Fruit fly (Drosophila melanogaster) whole organism, wandering third instar larva: ENCODE data around the gene CG13606.

Experiments used
- Abd-B ChIP-seq: fragments of >200 bp; optimal IDR thresholded peaks from 2 replicates; lab custom pipeline; 2017; ENCODE audit warnings: missing biosample characterization, missing genetic modification characterization
- CG32264 ChIP-seq: fragments of 200-800 bp; sonication (Bioruptor generic); optimal IDR thresholded peaks from 2 replicates; lab custom pipeline; 2016; ENCODE audit warnings: missing biosample characterization, missing genetic modification characterization
- CG9705 ChIP-seq: fragments of 200-800 bp; sonication (Bioruptor generic); optimal IDR thresholded peaks from 2 replicates; lab custom pipeline; 2018; ENCODE audit warnings: missing biosample characterization, mild to moderate bottlenecking, missing genetic modification characterization
- CrebA ChIP-seq: fragments of 200-800 bp; sonication (Bioruptor generic); optimal IDR thresholded peaks from 2 replicates; lab custom pipeline; 2016; ENCODE audit warnings: missing biosample characterization, mild to moderate bottlenecking, missing genetic modification characterization, borderline replicate concordance
- Dfd ChIP-seq: fragments of >200 bp; optimal IDR thresholded peaks from 2 replicates; lab custom pipeline; 2017; ENCODE audit warnings: missing biosample characterization, missing genetic modification characterization
- GATAd ChIP-seq: sonication (Bioruptor generic); optimal IDR thresholded peaks from 2 replicates; lab custom pipeline; 2016; ENCODE audit warnings: missing biosample characterization, missing genetic modification characterization
- HLH106 ChIP-seq: fragments of 200-800 bp; optimal IDR thresholded peaks from 3 replicates; lab custom pipeline; 2019; ENCODE audit warnings: missing biosample characterization, mild to moderate bottlenecking, missing genetic modification characterization, moderate library complexity
- Hr78 ChIP-seq: fragments of >200 bp; optimal IDR thresholded peaks from 2 replicates; lab custom pipeline; 2017; ENCODE audit warnings: missing biosample characterization, missing genetic modification characterization
- Hr83 ChIP-seq: fragments of 200-300 bp; sonication (Bioruptor generic); optimal IDR thresholded peaks from 2 replicates; lab custom pipeline; 2016; ENCODE audit warnings: missing biosample characterization, mild to moderate bottlenecking, missing genetic modification characterization, moderate library complexity; ENCODE audit not compliant: poor library complexity, severe bottlenecking
- Jra ChIP-seq: sonication (Bioruptor generic); optimal IDR thresholded peaks from 2 replicates; lab custom pipeline; 2016; ENCODE audit warnings: missing biosample characterization, missing genetic modification characterization
- Myc ChIP-seq: fragments of >200 bp; optimal IDR thresholded peaks from 2 replicates; lab custom pipeline; 2017
- N ChIP-seq: fragments of >200 bp; optimal IDR thresholded peaks from 2 replicates; lab custom pipeline; 2018; ENCODE audit warnings: missing biosample characterization, missing external identifiers, missing genetic modification characterization
- OdsH ChIP-seq: fragments of 200-800 bp; sonication (Bioruptor generic); optimal IDR thresholded peaks from 2 replicates; lab custom pipeline; 2016; ENCODE audit warnings: missing biosample characterization, mild to moderate bottlenecking, missing genetic modification characterization
- Rel ChIP-seq, 2 experiments: fragments of 200-800 bp; sonication (Bioruptor generic) in 1 of 2; optimal IDR thresholded peaks; 2 replicates in 1 of 2; 3 replicates in 1 of 2; lab custom pipeline; 2016 to 2019; ENCODE audit warnings: mild to moderate bottlenecking in 2 of 2, missing biosample characterization in 2 of 2, missing genetic modification characterization in 2 of 2, moderate library complexity in 1 of 2
- Sp1 ChIP-seq: fragments of 200-800 bp; sonication (Bioruptor generic); optimal IDR thresholded peaks from 3 replicates; lab custom pipeline; 2019; ENCODE audit warnings: missing biosample characterization, mild to moderate bottlenecking, missing genetic modification characterization, moderate library complexity
- Vsx2 ChIP-seq: fragments of 200-300, 225-300 bp; sonication (Bioruptor generic); optimal IDR thresholded peaks from 2 replicates; lab custom pipeline; 2018; ENCODE audit warnings: missing biosample characterization, missing genetic modification characterization; ENCODE audit not compliant: partially characterized antibody
- br ChIP-seq: fragments of 200-800 bp; sonication (Bioruptor generic); optimal IDR thresholded peaks from 2 replicates; lab custom pipeline; 2016; ENCODE audit warnings: missing biosample characterization, missing genetic modification characterization
- brk ChIP-seq: fragments of 200-800 bp; sonication (Bioruptor generic); optimal IDR thresholded peaks from 2 replicates; lab custom pipeline; 2016; ENCODE audit warnings: missing biosample characterization, mild to moderate bottlenecking, missing genetic modification characterization
- dl ChIP-seq, 2 experiments: fragments of 175-275, 200-275 bp in 1 of 2; fragments of 200-275 bp in 1 of 2; sonication (Bioruptor generic); optimal IDR thresholded peaks; lab custom pipeline; 2018; ENCODE audit warnings: mild to moderate bottlenecking in 2 of 2, missing biosample characterization in 2 of 2, missing genetic modification characterization in 2 of 2, moderate library complexity in 2 of 2; ENCODE audit not compliant: partially characterized antibody in 2 of 2, insufficient read depth in 1 of 2
- dmrt93B ChIP-seq: fragments of 200-800 bp; sonication (Bioruptor generic); optimal IDR thresholded peaks from 2 replicates; lab custom pipeline; 2018; ENCODE audit warnings: missing biosample characterization, mild to moderate bottlenecking, missing genetic modification characterization
- dsf ChIP-seq: sonication (Bioruptor generic); optimal IDR thresholded peaks from 2 replicates; lab custom pipeline; 2016; ENCODE audit warnings: missing biosample characterization, missing genetic modification characterization, borderline replicate concordance
- ey ChIP-seq: fragments of 200-800 bp; sonication (Bioruptor generic); optimal IDR thresholded peaks from 2 replicates; lab custom pipeline; 2016; ENCODE audit warnings: missing biosample characterization, missing genetic modification characterization
- foxo ChIP-seq, 2 experiments: fragments of 200-800 bp; sonication (Bioruptor generic); optimal IDR thresholded peaks; 2 replicates in 1 of 2; 3 replicates in 1 of 2; lab custom pipeline; 2016 to 2017; ENCODE audit warnings: missing biosample characterization in 2 of 2, missing genetic modification characterization in 2 of 2
- fru ChIP-seq: fragments of 200-800 bp; sonication (Bioruptor generic); optimal IDR thresholded peaks from 3 replicates; lab custom pipeline; 2016; ENCODE audit warnings: missing biosample characterization, mild to moderate bottlenecking, missing genetic modification characterization
- h ChIP-seq: fragments of 200-800 bp; sonication (Bioruptor generic); optimal IDR thresholded peaks from 3 replicates; lab custom pipeline; 2016; ENCODE audit warnings: missing biosample characterization, mild to moderate bottlenecking, missing genetic modification characterization
- jim ChIP-seq: fragments of 175-275, 200-325 bp; sonication (Bioruptor generic); optimal IDR thresholded peaks from 2 replicates; lab custom pipeline; 2016; ENCODE audit warnings: missing biosample characterization, mild to moderate bottlenecking, missing genetic modification characterization
- lola ChIP-seq: fragments of >200 bp; optimal IDR thresholded peaks from 2 replicates; lab custom pipeline; 2017; ENCODE audit warnings: missing biosample characterization, missing genetic modification characterization
- psq ChIP-seq: fragments of 200-800 bp; sonication (Bioruptor generic); optimal IDR thresholded peaks from 3 replicates; lab custom pipeline; 2017; ENCODE audit warnings: missing biosample characterization, mild to moderate bottlenecking, missing genetic modification characterization, moderate library complexity
- rgr ChIP-seq: fragments of 200-800 bp; sonication (Bioruptor generic); optimal IDR thresholded peaks from 3 replicates; lab custom pipeline; 2016; ENCODE audit warnings: missing biosample characterization, mild to moderate bottlenecking, missing genetic modification characterization
- sage ChIP-seq: fragments of 200-800 bp; sonication (Bioruptor generic); optimal IDR thresholded peaks from 2 replicates; lab custom pipeline; 2016; ENCODE audit warnings: missing biosample characterization, mild to moderate bottlenecking, missing genetic modification characterization
- sv ChIP-seq: fragments of 200-800 bp; sonication (Bioruptor generic); optimal IDR thresholded peaks from 3 replicates; lab custom pipeline; 2016; ENCODE audit warnings: missing biosample characterization, missing genetic modification characterization
- tai ChIP-seq: sonication (Bioruptor generic); optimal IDR thresholded peaks from 2 replicates; lab custom pipeline; 2016; ENCODE audit warnings: missing biosample characterization, missing genetic modification characterization
- woc ChIP-seq: sonication (Bioruptor generic); optimal IDR thresholded peaks from 2 replicates; lab custom pipeline; 2016; ENCODE audit warnings: missing biosample characterization, mild to moderate bottlenecking, missing genetic modification characterization

The CG13606 gene

DNA sequence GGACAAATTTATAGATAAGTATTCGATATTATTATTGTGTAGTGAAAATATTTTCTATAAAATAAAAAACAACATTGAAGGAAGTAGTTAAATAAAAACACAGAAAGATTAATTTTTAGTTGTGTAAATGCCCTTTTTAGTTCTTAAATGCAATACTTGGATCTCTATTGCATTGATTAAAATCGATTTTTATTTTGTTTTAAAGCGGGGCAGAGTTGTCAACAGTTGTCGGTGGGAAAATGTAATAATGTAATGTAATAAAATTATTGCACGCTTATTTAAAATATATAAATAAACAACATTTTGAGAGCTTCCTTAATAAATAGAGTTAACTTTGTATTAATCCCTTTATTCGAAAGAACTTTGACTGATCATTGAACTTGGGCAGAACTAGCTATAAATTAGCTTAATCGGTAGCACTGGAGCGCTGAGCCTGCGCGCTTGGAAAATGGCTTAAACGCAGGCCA, 8.8 kb upstream of the CG13606 start, which contains the start of gene Apc2:
Gene Apc2, plus strand, starts transcription at position 411 of the 467 bp plus-strand sequence.
- peak; percentile 90 for TF ChIP-seq Myc (lab: Kevin White, UChicago)
- peak; percentile 42 for TF ChIP-seq ey (GFP tag; lab: Kevin White, UChicago)
- peak; percentile 42 for TF ChIP-seq CG9705
- TF ChIP-seq dmrt93B (GFP tag; lab: Kevin White, UChicago) = peak; percentile 34
- TF ChIP-seq Dfd (GFP tag; lab: Kevin White, UChicago) = no peak
- TF ChIP-seq woc (GFP tag; lab: Kevin White, UChicago) = peak; percentile 73
- peak; percentile 54 for TF ChIP-seq rgr
- peak; percentile 17 for TF ChIP-seq OdsH (GFP tag; lab: Kevin White, UChicago)
- no peak for TF ChIP-seq Vsx2 (GFP tag; lab: Kevin White, UChicago)
- TF ChIP-seq N = no peak
- peak; percentile 69 for TF ChIP-seq Sp1 (GFP tag; lab: Kevin White, UChicago)
- TF ChIP-seq brk (GFP tag; lab: Kevin White, UChicago) = no peak
- TF ChIP-seq Abd-B (GFP tag; lab: Kevin White, UChicago) = no peak
- TF ChIP-seq br (GFP tag; lab: Kevin White, UChicago) = peak; percentile 52
- TF ChIP-seq h (GFP tag; lab: Kevin White, UChicago) = peak; percentile 58
- peak; percentile 59 for TF ChIP-seq fru (GFP tag; lab: Kevin White, UChicago)
- TF ChIP-seq jim (GFP tag; lab: Kevin White, UChicago) = no peak
- peak; percentile 38 for TF ChIP-seq Jra (GFP tag; lab: Kevin White, UChicago)
- no peak for TF ChIP-seq CG32264
- TF ChIP-seq sv = peak; percentile 4
- TF ChIP-seq psq (GFP tag; lab: Kevin White, UChicago) = peak; percentile 56
- TF ChIP-seq dsf (GFP tag; lab: Kevin White, UChicago) = peak; percentile 51
- TF ChIP-seq foxo (GFP tag; optimal IDR thresholded peaks at IDR 0.05; lab: Kevin White, UChicago) = peak in 1 of 2 experiments; percentile 62
- TF ChIP-seq HLH106 (tag; lab: Kevin White, UChicago) = peak; percentile 76

DNA sequence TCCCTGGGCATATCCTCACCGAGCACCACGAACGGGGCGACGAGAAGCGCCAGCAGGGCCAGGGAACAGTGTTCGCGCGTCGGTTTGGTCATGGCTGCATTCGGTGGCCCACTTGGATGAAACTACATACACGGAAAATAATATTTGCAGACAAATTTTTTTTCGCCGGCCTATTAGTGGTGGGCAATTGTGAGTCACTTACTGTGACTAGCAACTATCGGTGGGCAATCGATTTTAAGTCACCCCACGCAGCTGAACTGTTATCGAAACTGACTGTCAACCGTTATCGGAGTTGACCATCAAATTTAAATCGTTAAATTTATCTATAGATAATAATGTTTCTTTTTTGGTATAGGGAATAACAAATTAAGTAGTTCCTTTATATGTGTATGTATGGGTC, 3.1 kb upstream of the CG13606 start, which contains the start of gene CG5510:
Gene CG5510, minus strand, starts transcription at position 201 of the 400 bp plus-strand sequence.
- TF ChIP-seq Jra (GFP tag; lab: Kevin White, UChicago) = peak; percentile 76
- TF ChIP-seq HLH106 (tag; lab: Kevin White, UChicago) = peak; percentile 21
- TF ChIP-seq br (GFP tag; lab: Kevin White, UChicago) = peak; percentile 2
- peak; percentile 14 for TF ChIP-seq woc (GFP tag; lab: Kevin White, UChicago)
- no peak for TF ChIP-seq jim (GFP tag; lab: Kevin White, UChicago)
- no peak for TF ChIP-seq foxo (GFP tag; optimal IDR thresholded peaks at IDR 0.05; lab: Kevin White, UChicago)
- TF ChIP-seq Sp1 (GFP tag; lab: Kevin White, UChicago) = peak; percentile 10
- TF ChIP-seq brk (GFP tag; lab: Kevin White, UChicago) = no peak
- no peak for TF ChIP-seq Rel (GFP tag; optimal IDR thresholded peaks at IDR 0.05; lab: Kevin White, UChicago)
- TF ChIP-seq Rel (tag; optimal IDR thresholded peaks at IDR 0.05; lab: Kevin White, UChicago) = peak; percentile 45
- no peak for TF ChIP-seq lola (GFP tag; lab: Kevin White, UChicago)
- TF ChIP-seq tai (GFP tag; lab: Kevin White, UChicago) = no peak
- TF ChIP-seq CrebA = no peak
- no peak for TF ChIP-seq Dfd (GFP tag; lab: Kevin White, UChicago)
- no peak for TF ChIP-seq Hr78 (GFP tag; lab: Kevin White, UChicago)
- TF ChIP-seq CG32264 = no peak
- peak; percentile 6 for TF ChIP-seq sv
- peak in 1 of 2 experiments; percentile 8 for TF ChIP-seq dl (GFP tag; optimal IDR thresholded peaks at IDR 0.05; lab: Kevin White, UChicago; ENCODE audit: insufficient read depth in 1 of 2, partially characterized antibody in 2 of 2)
- TF ChIP-seq ey (GFP tag; lab: Kevin White, UChicago) = peak; percentile 27
- peak; percentile 52 for TF ChIP-seq Hr83 (GFP tag; lab: Kevin White, UChicago)
- TF ChIP-seq OdsH (GFP tag; lab: Kevin White, UChicago) = no peak
- TF ChIP-seq h (GFP tag; lab: Kevin White, UChicago) = peak; percentile 33
- no peak for TF ChIP-seq dmrt93B (GFP tag; lab: Kevin White, UChicago)
- no peak for TF ChIP-seq Myc (lab: Kevin White, UChicago)
- TF ChIP-seq sage (GFP tag; lab: Kevin White, UChicago) = no peak
- no peak for TF ChIP-seq Abd-B (GFP tag; lab: Kevin White, UChicago)
- TF ChIP-seq fru (GFP tag; lab: Kevin White, UChicago) = peak; percentile 36
- TF ChIP-seq, all 38 proteins: peak for 12

DNA sequence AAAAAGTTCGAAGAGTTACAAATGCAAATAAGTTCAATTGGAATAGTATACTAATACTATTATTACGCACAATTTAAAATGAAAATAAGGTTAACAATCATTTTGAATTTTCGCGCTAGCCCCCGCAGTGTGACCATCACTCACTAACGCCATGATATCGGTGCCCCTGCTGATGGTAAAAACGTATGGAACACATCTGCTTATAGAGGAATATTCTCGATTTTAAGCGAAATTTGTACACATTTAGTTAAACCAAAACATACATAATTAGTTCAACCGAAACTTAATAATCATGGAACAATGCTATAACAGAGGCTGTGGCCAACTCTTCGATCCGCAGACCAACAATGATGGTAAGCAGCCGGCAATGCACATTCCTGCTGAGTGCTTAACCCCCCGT, 13.8 kb downstream of the CG13606 start, which contains the start of gene mora:
Gene mora, plus strand, starts transcription at position 172 of the 400 bp plus-strand sequence.
- TF ChIP-seq ey (GFP tag; lab: Kevin White, UChicago) (no peak), fru (GFP tag; lab: Kevin White, UChicago) (no peak), GATAd (no peak)
